Fruit fly (Drosophila melanogaster): ENCODE data around the gene CG33986.

dm6 chr3L:15541281-15541680 lies 16.2 kb upstream of the CG33986 start:
- no peak for TF ChIP-seq CTCF (optimal IDR thresholded peaks at IDR 0.05)
- no peak for TF ChIP-seq CG8478 (optimal IDR thresholded peaks at IDR 0.05)
